Worm (Caenorhabditis elegans) whole organism, L4 larva: Measurements from ENCODE around the gene hsp-110.

Experiments used
- T26A8.4 ChIP-seq: fragments of 200-800 bp; sonication (Bioruptor generic); IDR thresholded peaks from 2 replicates; pipeline ENCODE4 v1.3.6; 2022; ENCODE audit warnings: missing genetic modification characterization, missing compliant biosample characterization
- ama-1 ChIP-seq: fragments of 150-350 bp; optimal IDR thresholded peaks from 2 replicates; lab custom pipeline; 2014; ENCODE audit warnings: inconsistent platforms, mixed read lengths
- nhr-48 ChIP-seq: sonication (generic microtip); optimal IDR thresholded peaks from 2 replicates; lab custom pipeline; 2016; ENCODE audit warnings: mild to moderate bottlenecking, missing genetic modification characterization, missing compliant biosample characterization
- php-3 ChIP-seq: fragments of 200-800 bp; sonication (Bioruptor generic); IDR thresholded peaks from 2 replicates; pipeline ENCODE4 v1.3.6; 2022; ENCODE audit warnings: missing genetic modification reagents, missing genetic modification characterization, missing compliant biosample characterization
- unc-39 ChIP-seq: sonication (generic microtip); optimal IDR thresholded peaks from 2 replicates; lab custom pipeline; 2017; ENCODE audit warnings: missing biosample characterization, missing genetic modification characterization

- no peak for TF ChIP-seq unc-39 (tag; lab: Kevin White, UChicago)
- TF ChIP-seq T26A8.4 = no peak
- TF ChIP-seq php-3 (GFP tag; lab: Robert Waterston, UW) = no peak
- no peak for TF ChIP-seq ama-1
- no peak for TF ChIP-seq nhr-48 (tag; lab: Kevin White, UChicago)
These were observed 11.6 kb downstream of the hsp-110 start, which contains the start of gene ZK1236.9 for ce11 chrIII:8435074-8435473.
